Worm (Caenorhabditis elegans): ENCODE measurements around the gene acer-1.

Gene acer-1

ce11 chrII:6872493-6872892 lies 17.7 kb downstream of the acer-1 start, which contains the start of gene C44B7.5:
TSS of gene C44B7.5 (minus strand) at chrII:6872593.
- TF ChIP-seq klf-2 (GFP tag; conservative IDR thresholded peaks at IDR 0.05): no peak
- no peak for TF ChIP-seq tab-1 (GFP tag; IDR thresholded peaks at IDR 0.05)
- no peak for TF ChIP-seq ztf-29 (GFP tag; IDR thresholded peaks at IDR 0.05)
- TF ChIP-seq ref-1 (GFP tag; conservative IDR thresholded peaks at IDR 0.05): no peak
- TF ChIP-seq cog-1 (tag; optimal IDR thresholded peaks at IDR 0.05): no peak
- no peak for TF ChIP-seq T22C8.4 (GFP tag; IDR thresholded peaks at IDR 0.05)
- no peak for TF ChIP-seq ztf-23 (GFP tag; IDR thresholded peaks at IDR 0.05)
- no peak for TF ChIP-seq flt-1 (GFP tag; IDR thresholded peaks at IDR 0.05)
- TF ChIP-seq med-1 (GFP tag; optimal IDR thresholded peaks at IDR 0.05; ENCODE audit: insufficient read depth): no peak

- TF ChIP-seq med-1 (GFP tag; optimal IDR thresholded peaks at IDR 0.05; ENCODE audit: insufficient read depth) (no peak), ztf-23 (GFP tag; IDR thresholded peaks at IDR 0.05) (no peak), ref-1 (GFP tag; conservative IDR thresholded peaks at IDR 0.05) (no peak), T22C8.4 (GFP tag; IDR thresholded peaks at IDR 0.05) (no peak), flt-1 (GFP tag; IDR thresholded peaks at IDR 0.05) (no peak), klf-2 (GFP tag; conservative IDR thresholded peaks at IDR 0.05) (no peak), tab-1 (GFP tag; IDR thresholded peaks at IDR 0.05) (no peak), cog-1 (tag; optimal IDR thresholded peaks at IDR 0.05) (no peak), ztf-29 (GFP tag; IDR thresholded peaks at IDR 0.05) (no peak)
Observed at ce11 chrII:6870803-6871202, 19.4 kb downstream of the acer-1 start, which contains the start of gene clhm-1. TSS of gene clhm-1 (minus strand) at chrII:6871009.

ce11 chrII:6863652-6864051 lies 26.5 kb downstream of the acer-1 start, which contains the start of gene aff-1:
TSS of gene aff-1 (minus strand) at chrII:6863752.
- TF ChIP-seq tab-1 (GFP tag; IDR thresholded peaks at IDR 0.05): no peak
- TF ChIP-seq T22C8.4 (GFP tag; IDR thresholded peaks at IDR 0.05): 0 out of 2 replicates have a peak, but pooled peaks have one; percentile 20

- no peak for TF ChIP-seq med-1 (GFP tag; optimal IDR thresholded peaks at IDR 0.05; ENCODE audit: insufficient read depth)
- TF ChIP-seq ref-1 (GFP tag; conservative IDR thresholded peaks at IDR 0.05): no peak
- TF ChIP-seq T22C8.4 (GFP tag; IDR thresholded peaks at IDR 0.05): no peak
- no peak for TF ChIP-seq tab-1 (GFP tag; IDR thresholded peaks at IDR 0.05)
Observed at ce11 chrII:6860043-6860442, 30.2 kb downstream of the acer-1 start.

- TF ChIP-seq cog-1 (tag; optimal IDR thresholded peaks at IDR 0.05): peak; percentile 61
- no peak for TF ChIP-seq ref-1 (GFP tag; conservative IDR thresholded peaks at IDR 0.05)
- no peak for TF ChIP-seq T22C8.4 (GFP tag; IDR thresholded peaks at IDR 0.05)
- no peak for TF ChIP-seq flt-1 (GFP tag; IDR thresholded peaks at IDR 0.05)
- peak; percentile 79 for TF ChIP-seq ztf-23 (GFP tag; IDR thresholded peaks at IDR 0.05)
- 0 out of 2 replicates have a peak, but pooled peaks have one; percentile 55 for TF ChIP-seq tab-1 (GFP tag; IDR thresholded peaks at IDR 0.05)
Observed at ce11 chrII:6858835-6859234, 31.4 kb downstream of the acer-1 start.

ce11 chrII:6858201-6858600 lies 32.0 kb downstream of the acer-1 start, which contains the start of gene dnj-5:
TSS of gene dnj-5 (minus strand) at chrII:6858301.
- TF ChIP-seq ref-1 (GFP tag; conservative IDR thresholded peaks at IDR 0.05): no peak
- TF ChIP-seq T22C8.4 (GFP tag; IDR thresholded peaks at IDR 0.05): no peak
- no peak for TF ChIP-seq klf-2 (GFP tag; conservative IDR thresholded peaks at IDR 0.05)
- TF ChIP-seq tab-1 (GFP tag; IDR thresholded peaks at IDR 0.05): no peak
- no peak for TF ChIP-seq cog-1 (tag; optimal IDR thresholded peaks at IDR 0.05)
- TF ChIP-seq flt-1 (GFP tag; IDR thresholded peaks at IDR 0.05): no peak
- no peak for TF ChIP-seq ztf-23 (GFP tag; IDR thresholded peaks at IDR 0.05)
- TF ChIP-seq med-1 (GFP tag; optimal IDR thresholded peaks at IDR 0.05; ENCODE audit: insufficient read depth): no peak
- TF ChIP-seq ztf-29 (GFP tag; IDR thresholded peaks at IDR 0.05): no peak

ce11 chrII:6853059-6853466 lies 37.1 kb downstream of the acer-1 start:
- TF ChIP-seq klf-2 (GFP tag; conservative IDR thresholded peaks at IDR 0.05): peak; percentile 81
- TF ChIP-seq ztf-29 (GFP tag; IDR thresholded peaks at IDR 0.05): peak; percentile 87
- peak; percentile 95 for TF ChIP-seq tab-1 (GFP tag; IDR thresholded peaks at IDR 0.05)
- peak; percentile 87 for TF ChIP-seq ref-1 (GFP tag; conservative IDR thresholded peaks at IDR 0.05)
- TF ChIP-seq flt-1 (GFP tag; IDR thresholded peaks at IDR 0.05): peak; percentile 98
- TF ChIP-seq cog-1 (tag; optimal IDR thresholded peaks at IDR 0.05): peak; percentile 74
- TF ChIP-seq med-1 (GFP tag; optimal IDR thresholded peaks at IDR 0.05; ENCODE audit: insufficient read depth): peak; percentile 88
- peak; percentile 88 for TF ChIP-seq ztf-23 (GFP tag; IDR thresholded peaks at IDR 0.05)
- TF ChIP-seq T22C8.4 (GFP tag; IDR thresholded peaks at IDR 0.05): peak; percentile 88

- no peak for TF ChIP-seq ztf-29 (GFP tag; IDR thresholded peaks at IDR 0.05)
- no peak for TF ChIP-seq tab-1 (GFP tag; IDR thresholded peaks at IDR 0.05)
- TF ChIP-seq ztf-23 (GFP tag; IDR thresholded peaks at IDR 0.05): no peak
- TF ChIP-seq med-1 (GFP tag; optimal IDR thresholded peaks at IDR 0.05; ENCODE audit: insufficient read depth): no peak
- TF ChIP-seq cog-1 (tag; optimal IDR thresholded peaks at IDR 0.05): no peak
- no peak for TF ChIP-seq klf-2 (GFP tag; conservative IDR thresholded peaks at IDR 0.05)
Observed at ce11 chrII:6851938-6852337, 38.3 kb downstream of the acer-1 start, which contains the start of gene C04A2.15. TSS of gene C04A2.15 (plus strand) at chrII:6852236.

ce11 chrII:6849308-6849707 lies 40.9 kb downstream of the acer-1 start:
- TF ChIP-seq ref-1 (GFP tag; conservative IDR thresholded peaks at IDR 0.05): no peak
- no peak for TF ChIP-seq ztf-23 (GFP tag; IDR thresholded peaks at IDR 0.05)
- no peak for TF ChIP-seq cog-1 (tag; optimal IDR thresholded peaks at IDR 0.05)
- TF ChIP-seq med-1 (GFP tag; optimal IDR thresholded peaks at IDR 0.05; ENCODE audit: insufficient read depth): no peak
- no peak for TF ChIP-seq tab-1 (GFP tag; IDR thresholded peaks at IDR 0.05)
- TF ChIP-seq ztf-29 (GFP tag; IDR thresholded peaks at IDR 0.05): no peak
- TF ChIP-seq T22C8.4 (GFP tag; IDR thresholded peaks at IDR 0.05): no peak
- no peak for TF ChIP-seq flt-1 (GFP tag; IDR thresholded peaks at IDR 0.05)
- TF ChIP-seq klf-2 (GFP tag; conservative IDR thresholded peaks at IDR 0.05): no peak

ce11 chrII:6847917-6848379 lies 42.3 kb downstream of the acer-1 start, which contains the start of gene tbc-6:
TSS of gene tbc-6 (plus strand) at chrII:6848124.
- no peak for TF ChIP-seq flt-1 (GFP tag; IDR thresholded peaks at IDR 0.05)
- no peak for TF ChIP-seq ztf-29 (GFP tag; IDR thresholded peaks at IDR 0.05)
- no peak for TF ChIP-seq ztf-23 (GFP tag; IDR thresholded peaks at IDR 0.05)
- no peak for TF ChIP-seq klf-2 (GFP tag; conservative IDR thresholded peaks at IDR 0.05)
- no peak for TF ChIP-seq T22C8.4 (GFP tag; IDR thresholded peaks at IDR 0.05)
- no peak for TF ChIP-seq cog-1 (tag; optimal IDR thresholded peaks at IDR 0.05)
- no peak for TF ChIP-seq med-1 (GFP tag; optimal IDR thresholded peaks at IDR 0.05; ENCODE audit: insufficient read depth)
- TF ChIP-seq tab-1 (GFP tag; IDR thresholded peaks at IDR 0.05): no peak
- TF ChIP-seq ref-1 (GFP tag; conservative IDR thresholded peaks at IDR 0.05): no peak

Measured in whole organism, midembryonic.